1 fruit fly cellular context compared by ENCODE assay signal in genomic region chr3L:1349942-1350923, dm6.
A peak's percentile ranks its signal among the peaks of the same experiment; 100 is the strongest.
TF ChIP-seq lines count a peak whose summit lies in the region.

No protein-coding gene starts in this region.

TF ChIP-seq in whole organism, embryonic, 481 proteins besides CTCF, POLR2A, EP300 and RAD21 (continued from another document):
- TF ChIP-seq nmo (GFP tag; optimal IDR thresholded peaks at IDR 0.05; lab: Kevin White, UChicago) (peak; percentile 61), onecut (GFP tag; IDR thresholded peaks at IDR 0.05; lab: Robert Waterston, UW) (no peak), shn (GFP tag; optimal IDR thresholded peaks at IDR 0.05; lab: Kevin White, UChicago) (peak; percentile 44), br (optimal IDR thresholded peaks at IDR 0.05; lab: Kevin White, UChicago) (no peak), CG10267 (tag; optimal IDR thresholded peaks at IDR 0.05; lab: Kevin White, UChicago) (peak; percentile 55), CG15601 (tag; optimal IDR thresholded peaks at IDR 0.05; lab: Kevin White, UChicago) (peak; percentile 7), btn (GFP tag; optimal IDR thresholded peaks at IDR 0.05; lab: Kevin White, UChicago) (no peak), H15 (GFP tag; IDR thresholded peaks at IDR 0.05; lab: Robert Waterston, UW) (no peak), odd (GFP tag; optimal IDR thresholded peaks at IDR 0.05; lab: Kevin White, UChicago) (no peak), NC2β (GFP tag; optimal IDR thresholded peaks at IDR 0.05; lab: Kevin White, UChicago) (peak; percentile 10), CG7357 (GFP tag; IDR thresholded peaks at IDR 0.05; lab: Robert Waterston, UW) (no peak), HmgZ (tag; optimal IDR thresholded peaks at IDR 0.05; lab: Kevin White, UChicago) (peak; percentile 40), CG11398 (GFP tag; optimal IDR thresholded peaks at IDR 0.05; lab: Kevin White, UChicago) (no peak), CG17328 (GFP tag; IDR thresholded peaks at IDR 0.05; lab: Robert Waterston, UW) (no peak), CG2889 (GFP tag; IDR thresholded peaks at IDR 0.05; lab: Robert Waterston, UW) (no peak), CG10274 (GFP tag; optimal IDR thresholded peaks at IDR 0.05; lab: Kevin White, UChicago) (no peak), Spps (tag; optimal IDR thresholded peaks at IDR 0.05; lab: Kevin White, UChicago) (no peak), danr (GFP tag; IDR thresholded peaks at IDR 0.05; lab: Robert Waterston, UW) (no peak), zfh2 (GFP tag; optimal IDR thresholded peaks at IDR 0.05; lab: Kevin White, UChicago) (peak; percentile 38), NC2α (GFP tag; optimal IDR thresholded peaks at IDR 0.05; lab: Kevin White, UChicago) (no peak), Bdp1 (GFP tag; optimal IDR thresholded peaks at IDR 0.05; lab: Kevin White, UChicago) (peak; percentile 36), CG4820 (GFP tag; optimal IDR thresholded peaks at IDR 0.05; lab: Kevin White, UChicago) (peak; percentile 11)
